Worm (Caenorhabditis elegans) whole organism, midembryonic: Measurements from ENCODE around the gene C04F5.2.

Source experiments
- T22C8.4 ChIP-seq: fragments of 200-800 bp; sonication (Bioruptor generic); IDR thresholded peaks from 2 replicates; pipeline ENCODE4 v1.3.6; 2022; ENCODE audit warnings: missing genetic modification characterization, missing compliant biosample characterization
- cog-1 ChIP-seq: sonication (generic microtip); optimal IDR thresholded peaks from 2 replicates; lab custom pipeline; 2016; ENCODE audit warnings: missing genetic modification characterization, missing compliant biosample characterization
- flt-1 ChIP-seq: fragments of 200-800 bp; sonication (Bioruptor generic); IDR thresholded peaks from 2 replicates; pipeline ENCODE4 v1.3.6; 2022; ENCODE audit warnings: missing genetic modification characterization, missing compliant biosample characterization
- med-1 ChIP-seq: sonication (generic microtip); optimal IDR thresholded peaks from 2 replicates; lab custom pipeline; 2017; ENCODE audit warnings: missing genetic modification characterization, mild to moderate bottlenecking, missing compliant biosample characterization, antibody characterized with exemption, missing genetic modification reagents; ENCODE audit not compliant: insufficient read depth
- ref-1 ChIP-seq: fragments of 200-800 bp; sonication (Bioruptor generic); conservative IDR thresholded peaks from 2 replicates; pipeline ENCODE4 v1.3.6; 2022; ENCODE audit warnings: missing genetic modification reagents, missing genetic modification characterization, missing compliant biosample characterization
- tab-1 ChIP-seq: fragments of 200-800 bp; sonication (Bioruptor generic); IDR thresholded peaks from 2 replicates; pipeline ENCODE4 v1.3.6; 2022; ENCODE audit warnings: missing genetic modification characterization, missing compliant biosample characterization
- ztf-23 ChIP-seq: fragments of 200-800 bp; sonication (Bioruptor generic); IDR thresholded peaks from 2 replicates; pipeline ENCODE4 v1.3.6; 2022; ENCODE audit warnings: missing genetic modification reagents, missing genetic modification characterization, missing compliant biosample characterization
- ztf-29 ChIP-seq: fragments of 200-800 bp; sonication (Bioruptor generic); IDR thresholded peaks from 2 replicates; pipeline ENCODE4 v1.3.6; 2022; ENCODE audit warnings: missing genetic modification reagents, missing genetic modification characterization, missing compliant biosample characterization

DNA sequence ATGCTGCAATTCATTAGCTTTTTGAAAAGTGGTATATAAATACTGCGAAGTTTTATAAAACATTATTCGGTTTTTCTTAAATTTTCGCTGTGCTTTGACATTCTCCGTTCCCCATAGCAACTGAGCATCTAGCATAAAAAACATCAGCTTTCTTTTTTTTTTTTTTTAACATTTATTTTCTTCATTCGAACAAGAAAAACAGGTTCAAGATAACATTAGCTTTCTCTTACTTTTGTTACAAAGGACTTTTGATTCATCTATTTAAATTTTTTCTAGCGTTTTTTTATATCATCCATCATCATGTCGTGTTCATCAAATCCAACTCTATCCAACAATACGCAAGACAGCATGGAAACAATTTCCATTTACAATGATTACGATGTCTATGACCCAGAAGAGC, 41.0 kb upstream of the C04F5.2 start, which contains the start of gene F14F9.3:
- TF ChIP-seq cog-1 (tag; lab: Kevin White, UChicago) (no peak), flt-1 (GFP tag; lab: Robert Waterston, UW) (no peak), ztf-29 (GFP tag; lab: Robert Waterston, UW) (no peak), T22C8.4 (GFP tag; lab: Robert Waterston, UW) (no peak), ztf-23 (GFP tag; lab: Robert Waterston, UW) (no peak), med-1 (GFP tag; lab: Kevin White, UChicago) (no peak), tab-1 (GFP tag; lab: Robert Waterston, UW) (no peak), ref-1 (GFP tag; lab: Robert Waterston, UW) (no peak)
